Worm (Caenorhabditis elegans) whole organism, L1 larva: ENCODE measurements around the gene sra-10.

ENCODE experiments used
- blmp-1 ChIP-seq: fragments of 150-350 bp; optimal IDR thresholded peaks from 2 replicates; lab custom pipeline; 2014; ENCODE audit warnings: missing biosample characterization, missing genetic modification characterization
- ceh-63 ChIP-seq: fragments of 200-800 bp; sonication (Bioruptor generic); optimal IDR thresholded peaks from 2 replicates; lab custom pipeline; 2018; ENCODE audit warnings: mild to moderate bottlenecking, missing genetic modification characterization, missing compliant biosample characterization
- elt-3 ChIP-seq, 6 experiments: fragments of 150-350 bp in 1 of 6; sonication (generic microtip); optimal IDR thresholded peaks; 2 replicates each; lab custom pipeline; 2017 to 2018; ENCODE audit warnings: missing biosample characterization in 6 of 6, missing genetic modification characterization in 6 of 6, inconsistent platforms in 1 of 6
- mab-9 ChIP-seq: fragments of 200-800 bp; sonication (Bioruptor generic); IDR thresholded peaks from 2 replicates; pipeline ENCODE4 v1.3.6; 2022; ENCODE audit warnings: missing genetic modification reagents, missing genetic modification characterization, missing compliant biosample characterization
- nhr-28 ChIP-seq: fragments of 150-350 bp; optimal IDR thresholded peaks from 2 replicates; lab custom pipeline; 2014; ENCODE audit warnings: missing biosample characterization, missing genetic modification characterization
- sox-4 ChIP-seq: sonication (generic microtip); optimal IDR thresholded peaks from 2 replicates; lab custom pipeline; 2016; ENCODE audit warnings: missing genetic modification characterization, missing compliant biosample characterization
- tbx-2 ChIP-seq: sonication (generic microtip); optimal IDR thresholded peaks from 2 replicates; lab custom pipeline; 2016; ENCODE audit warnings: missing genetic modification characterization, missing compliant biosample characterization
- unc-62 ChIP-seq: fragments of 150-350 bp; optimal IDR thresholded peaks from 2 replicates; lab custom pipeline; 2014; ENCODE audit warnings: missing biosample characterization, missing genetic modification reagents, missing genetic modification characterization
- ztf-11 ChIP-seq, 2 experiments: sonication (generic microtip); optimal IDR thresholded peaks; 2 replicates each; lab custom pipeline; 2016 to 2017; ENCODE audit warnings: missing genetic modification characterization in 2 of 2, missing biosample characterization in 1 of 2, missing compliant biosample characterization in 1 of 2

- TF ChIP-seq ztf-11 (tag; optimal IDR thresholded peaks at IDR 0.05; lab: Kevin White, UChicago), result no peak
- TF ChIP-seq nhr-28 (tag; lab: Kevin White, UChicago), result no peak
- TF ChIP-seq tbx-2, result no peak
- TF ChIP-seq unc-62 (GFP tag; lab: Kevin White, UChicago), result no peak
- no peak for TF ChIP-seq mab-9 (GFP tag; lab: Robert Waterston, UW)
- TF ChIP-seq sox-4 (tag; lab: Kevin White, UChicago), result no peak
- TF ChIP-seq ceh-63, result no peak
- no peak for TF ChIP-seq blmp-1 (tag; lab: Kevin White, UChicago)
- no peak for TF ChIP-seq elt-3 (tag; optimal IDR thresholded peaks at IDR 0.05; lab: Kevin White, UChicago)
These were observed 40.4 kb upstream of the sra-10 start for ce11 chrII:10935336-10935735.
